Worm (Caenorhabditis elegans): ENCODE data around the gene C01G10.7.

DNA sequence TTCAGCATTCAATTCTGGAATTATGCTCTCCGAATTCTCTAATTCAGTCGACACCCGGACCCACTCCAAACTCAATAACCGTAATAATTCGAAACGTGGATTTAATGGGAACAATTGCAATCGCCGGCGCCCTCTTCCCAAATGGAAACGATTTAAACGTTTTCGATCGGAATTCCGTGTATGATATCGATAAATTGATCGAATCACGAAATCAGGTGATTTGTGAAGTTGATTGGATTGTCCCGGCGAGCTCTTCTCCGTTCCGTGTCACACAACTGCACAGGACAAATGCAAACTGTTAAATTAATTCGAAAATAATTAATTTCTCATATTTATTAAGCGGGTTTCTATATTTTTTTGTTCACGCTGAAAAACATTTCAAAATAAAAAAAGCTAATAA lies 29.7 kb upstream of the C01G10.7 start, which contains the start of gene C25D7.16:
- TF ChIP-seq tab-1 (GFP tag; IDR thresholded peaks at IDR 0.05) (no peak), flt-1 (GFP tag; IDR thresholded peaks at IDR 0.05) (no peak), ref-1 (GFP tag; conservative IDR thresholded peaks at IDR 0.05) (no peak), med-1 (GFP tag; optimal IDR thresholded peaks at IDR 0.05; ENCODE audit: insufficient read depth) (no peak), klf-2 (GFP tag; conservative IDR thresholded peaks at IDR 0.05) (no peak), cog-1 (tag; optimal IDR thresholded peaks at IDR 0.05) (no peak), ztf-29 (GFP tag; IDR thresholded peaks at IDR 0.05) (no peak)

Measured in whole organism, midembryonic.